Worm (Caenorhabditis elegans) whole organism, early embryonic: Measurements from ENCODE around the gene srbc-84.

ENCODE experiments used
- ama-1 ChIP-seq: fragments of 150-350 bp; optimal IDR thresholded peaks from 2 replicates; lab custom pipeline; 2014
- ceh-13 ChIP-seq: fragments of 200-800 bp; sonication (Bioruptor generic); optimal IDR thresholded peaks from 2 replicates; lab custom pipeline; 2018; ENCODE audit warnings: mild to moderate bottlenecking, missing genetic modification characterization, missing compliant biosample characterization
- ets-7 ChIP-seq: sonication (generic microtip); optimal IDR thresholded peaks from 2 replicates; lab custom pipeline; 2016; ENCODE audit warnings: missing genotype, missing genetic modification characterization, missing compliant biosample characterization
- flt-1 ChIP-seq: fragments of 200-800 bp; sonication (Bioruptor generic); IDR thresholded peaks from 2 replicates; pipeline ENCODE4 v1.3.6; 2022; ENCODE audit warnings: missing genetic modification characterization, missing compliant biosample characterization
- hmbx-1 ChIP-seq: sonication (generic microtip); optimal IDR thresholded peaks from 2 replicates; lab custom pipeline; 2016; ENCODE audit warnings: mild to moderate bottlenecking, missing genetic modification characterization, missing compliant biosample characterization
- hnd-1 ChIP-seq: sonication (generic microtip); optimal IDR thresholded peaks from 2 replicates; lab custom pipeline; 2016; ENCODE audit warnings: missing genetic modification characterization, missing compliant biosample characterization
- pes-1 ChIP-seq: fragments of 200-800 bp; sonication (Bioruptor generic); IDR thresholded peaks from 2 replicates; pipeline ENCODE4 v1.3.6; 2022; ENCODE audit warnings: missing genetic modification reagents, missing genetic modification characterization, missing compliant biosample characterization
- scrt-1 ChIP-seq: fragments of 200-800 bp; sonication (Bioruptor generic); IDR thresholded peaks from 2 replicates; pipeline ENCODE4 v1.3.6; 2022; ENCODE audit warnings: missing genetic modification characterization, missing compliant biosample characterization
- sea-1 ChIP-seq: fragments of 200-800 bp; sonication (Bioruptor generic); conservative IDR thresholded peaks from 2 replicates; pipeline ENCODE4 v1.3.6; 2022; ENCODE audit warnings: missing genetic modification characterization, missing compliant biosample characterization

- no peak for TF ChIP-seq ama-1 (lab: Kevin White, UChicago)
- TF ChIP-seq sea-1 (GFP tag; lab: Robert Waterston, UW): no peak
- no peak for TF ChIP-seq flt-1
- no peak for TF ChIP-seq pes-1 (GFP tag; lab: Robert Waterston, UW)
- TF ChIP-seq ets-7 (tag; lab: Kevin White, UChicago): no peak
- no peak for TF ChIP-seq ceh-13 (GFP tag; lab: Kevin White, UChicago)
- TF ChIP-seq hmbx-1 (tag; lab: Kevin White, UChicago): no peak
- no peak for TF ChIP-seq hnd-1 (tag; lab: Kevin White, UChicago)
- TF ChIP-seq scrt-1 (GFP tag; lab: Robert Waterston, UW): no peak
These were observed 30.1 kb downstream of the srbc-84 start, which contains the start of gene F57G8.7 for ce11 chrV:16328849-16329248.
